Worm (Caenorhabditis elegans): ENCODE results near the gene F26F2.13.

DNA sequence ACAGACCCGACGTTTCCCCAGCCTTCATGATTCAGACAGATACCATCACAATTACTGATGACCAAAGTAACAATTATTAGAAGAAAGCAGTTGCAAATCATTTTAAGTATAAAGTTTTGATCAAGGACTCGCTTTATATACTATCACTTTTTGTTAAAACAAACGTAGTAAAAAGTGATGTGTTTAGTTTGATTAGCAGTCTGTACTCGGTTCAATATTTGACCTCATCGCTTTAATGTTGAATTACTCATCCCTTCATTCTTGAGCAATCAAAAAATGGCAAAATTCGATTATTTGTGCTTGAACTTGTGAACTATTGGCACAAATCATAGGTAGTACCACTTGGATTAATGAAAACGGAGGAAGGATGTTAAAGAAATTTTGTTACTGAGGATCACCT, 5.9 kb upstream of the F26F2.13 start, which contains the start of gene abf-4:
- TF ChIP-seq lin-11 (tag; optimal IDR thresholded peaks at IDR 0.05) (no peak), unc-39 (tag; optimal IDR thresholded peaks at IDR 0.05) (no peak), nhr-12 (tag; optimal IDR thresholded peaks at IDR 0.05) (no peak), unc-62 (GFP tag; optimal IDR thresholded peaks at IDR 0.05) (no peak), skn-1 (tag; optimal IDR thresholded peaks at IDR 0.05) (no peak), zag-1 (tag; optimal IDR thresholded peaks at IDR 0.05) (no peak), snpc-4 (tag; optimal IDR thresholded peaks at IDR 0.05) (no peak), ztf-11 (tag; optimal IDR thresholded peaks at IDR 0.05) (no peak), mdl-1 (tag; optimal IDR thresholded peaks at IDR 0.05) (no peak), fos-1 (tag; optimal IDR thresholded peaks at IDR 0.05) (no peak)

Measured in whole organism, L2 larva.